Fruit fly (Drosophila melanogaster): ENCODE data around the gene CG13950.
A peak's percentile ranks its signal among the peaks of the same experiment; 100 is the strongest.

The CG13950 gene

DNA sequence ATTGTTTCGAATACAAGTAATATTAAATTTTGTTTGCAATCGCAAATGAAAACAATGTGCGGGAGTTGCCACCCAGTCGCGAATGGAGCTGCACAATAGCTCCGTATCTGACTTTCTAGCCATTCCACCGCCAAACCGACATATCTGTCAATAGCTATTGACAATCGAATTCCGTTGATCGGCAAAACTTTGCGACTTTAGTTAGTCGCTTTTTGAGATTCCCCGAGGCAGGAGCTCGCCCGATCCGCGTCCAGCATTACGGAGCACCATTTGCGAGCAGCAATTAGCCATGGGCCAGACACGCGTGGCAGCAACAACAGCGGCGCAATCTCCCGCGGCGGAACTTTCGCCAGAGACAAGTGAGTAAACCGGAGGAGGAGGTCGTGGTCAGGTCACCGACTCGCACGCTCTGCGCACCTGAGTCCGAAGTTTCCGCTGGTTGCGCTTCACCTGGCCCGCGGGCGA lies 7.3 kb upstream of the CG13950 start, which contains the start of the genes CG4291 and kraken (continued):
- peak; percentile 34 for TF ChIP-seq twi (tag; optimal IDR thresholded peaks at IDR 0.05)
- TF ChIP-seq p53 (GFP tag; optimal IDR thresholded peaks at IDR 0.05): peak; percentile 52
- TF ChIP-seq CG2678 (tag; optimal IDR thresholded peaks at IDR 0.05): peak; percentile 59
- no peak for TF ChIP-seq hth (optimal IDR thresholded peaks at IDR 0.05)
- no peak for TF ChIP-seq sr (GFP tag; IDR thresholded peaks at IDR 0.05)
- peak; percentile 72 for TF ChIP-seq mirr (GFP tag; optimal IDR thresholded peaks at IDR 0.05)
- peak; percentile 84 for TF ChIP-seq CG2120 (GFP tag; optimal IDR thresholded peaks at IDR 0.05)
- peak; percentile 0 for TF ChIP-seq en (GFP tag; optimal IDR thresholded peaks at IDR 0.05)
- TF ChIP-seq CG14014 (GFP tag; IDR thresholded peaks at IDR 0.05): peak; percentile 61; the same call in 1 of the 2 replicates
- peak; percentile 65 for TF ChIP-seq bbx (GFP tag; IDR thresholded peaks at IDR 0.05; ENCODE audit: partially characterized antibody)
- TF ChIP-seq gro (GFP tag; optimal IDR thresholded peaks at IDR 0.05): peak; percentile 73
- peak; percentile 29 for TF ChIP-seq BtbVII (GFP tag; optimal IDR thresholded peaks at IDR 0.05)
- TF ChIP-seq Lhr (GFP tag; optimal IDR thresholded peaks at IDR 0.05): peak; percentile 23
- peak; percentile 52 for TF ChIP-seq gem (tag; optimal IDR thresholded peaks at IDR 0.05)
- TF ChIP-seq CG12219 (GFP tag; optimal IDR thresholded peaks at IDR 0.05): no peak
- TF ChIP-seq CG17361 (GFP tag; IDR thresholded peaks at IDR 0.05): 0 out of 3 replicates have a peak, but pooled peaks have one; percentile 22
- peak; percentile 42; the same call in 1 of the 3 replicates for TF ChIP-seq zfh1 (GFP tag; IDR thresholded peaks at IDR 0.05)
- TF ChIP-seq sens-2 (GFP tag; IDR thresholded peaks at IDR 0.05): no peak
- TF ChIP-seq CG7271 (tag; optimal IDR thresholded peaks at IDR 0.05): peak; percentile 10
- TF ChIP-seq otp (GFP tag; IDR thresholded peaks at IDR 0.05): no peak
- no peak for TF ChIP-seq Dip2 (GFP tag; IDR thresholded peaks at IDR 0.05)
- peak; percentile 11 for TF ChIP-seq Bdp1 (GFP tag; optimal IDR thresholded peaks at IDR 0.05)
- TF ChIP-seq run (tag; optimal IDR thresholded peaks at IDR 0.05): no peak
- TF ChIP-seq dmrt99B (tag; optimal IDR thresholded peaks at IDR 0.05): peak; percentile 35
- peak; percentile 71 for TF ChIP-seq CG13624 (GFP tag; optimal IDR thresholded peaks at IDR 0.05)
- TF ChIP-seq CG18011 (GFP tag; optimal IDR thresholded peaks at IDR 0.05): peak; percentile 27
- TF ChIP-seq CG11093 (GFP tag; IDR thresholded peaks at IDR 0.05): 0 out of 3 replicates have a peak, but pooled peaks have one; percentile 19
- TF ChIP-seq pzg (GFP tag; optimal IDR thresholded peaks at IDR 0.05): peak; percentile 90
- TF ChIP-seq CG4617 (GFP tag; optimal IDR thresholded peaks at IDR 0.05; ENCODE audit: borderline replicate concordance): peak; percentile 94
- peak; percentile 68; the same call in 2 of the 3 replicates for TF ChIP-seq Dbx (GFP tag; IDR thresholded peaks at IDR 0.05)
- peak; percentile 66 for TF ChIP-seq CG30403 (GFP tag; optimal IDR thresholded peaks at IDR 0.05)
- TF ChIP-seq gsb (GFP tag; IDR thresholded peaks at IDR 0.05): peak; percentile 38
- TF ChIP-seq br (optimal IDR thresholded peaks at IDR 0.05): no peak
- no peak for TF ChIP-seq GATAe (GFP tag; conservative IDR thresholded peaks at IDR 0.05)
- no peak for TF ChIP-seq CG4282 (GFP tag; optimal IDR thresholded peaks at IDR 0.05)
- peak; percentile 87 for TF ChIP-seq CG10543 (GFP tag; optimal IDR thresholded peaks at IDR 0.05)
- TF ChIP-seq CG9727 (GFP tag; optimal IDR thresholded peaks at IDR 0.05): no peak
- TF ChIP-seq corto (GFP tag; optimal IDR thresholded peaks at IDR 0.05): no peak
- TF ChIP-seq Doc2 (GFP tag; IDR thresholded peaks at IDR 0.05): no peak
- peak; percentile 88 for TF ChIP-seq Jarid2 (GFP tag; optimal IDR thresholded peaks at IDR 0.05)
- peak; percentile 6; the same call in 1 of the 2 replicates for TF ChIP-seq peb (GFP tag; IDR thresholded peaks at IDR 0.05)
- no peak for TF ChIP-seq CG8478 (optimal IDR thresholded peaks at IDR 0.05)
- peak; percentile 53; the same call in 1 of the 2 replicates for TF ChIP-seq H2.0 (GFP tag; IDR thresholded peaks at IDR 0.05)
- peak; percentile 16 for TF ChIP-seq CG10267 (tag; optimal IDR thresholded peaks at IDR 0.05)
- TF ChIP-seq CG10462 (GFP tag; optimal IDR thresholded peaks at IDR 0.05): no peak
- peak; percentile 40 for TF ChIP-seq CG7839 (tag; optimal IDR thresholded peaks at IDR 0.05)
- no peak for TF ChIP-seq D19B (GFP tag; optimal IDR thresholded peaks at IDR 0.05)
- peak; percentile 39 for TF ChIP-seq bab2 (GFP tag; optimal IDR thresholded peaks at IDR 0.05)
- no peak for TF ChIP-seq repo (GFP tag; optimal IDR thresholded peaks at IDR 0.05)
- TF ChIP-seq rib (GFP tag; IDR thresholded peaks at IDR 0.05): peak; percentile 57
- no peak for TF ChIP-seq CG30431 (GFP tag; optimal IDR thresholded peaks at IDR 0.05)
- peak; percentile 85 for TF ChIP-seq slbo (GFP tag; IDR thresholded peaks at IDR 0.05)

Data from whole organism, embryonic.